Fruit fly (Drosophila melanogaster) whole organism, adult: ENCODE results near the gene CG9702.

ENCODE experiments used
- CG12768 ChIP-seq: fragments of 200-800 bp; sonication (Bioruptor generic); optimal IDR thresholded peaks from 2 replicates; lab custom pipeline; 2017; ENCODE audit warnings: missing biosample characterization, missing genetic modification characterization, mild to moderate bottlenecking, moderate library complexity, missing genetic modification reagents
- kay ChIP-seq: fragments of 200-800 bp; sonication (Bioruptor generic); peaks from one replicate; lab custom pipeline; 2016; ENCODE audit warnings: missing biosample characterization, missing genetic modification characterization, borderline replicate concordance
- ovo ChIP-seq: fragments of 200-800 bp; sonication (Bioruptor generic); optimal IDR thresholded peaks from 2 replicates; lab custom pipeline; 2016; ENCODE audit warnings: missing biosample characterization, missing genetic modification characterization
- toe ChIP-seq: fragments of 200-800 bp; sonication (Bioruptor generic); optimal IDR thresholded peaks from 2 replicates; lab custom pipeline; 2016; ENCODE audit warnings: missing biosample characterization, missing genetic modification characterization

DNA sequence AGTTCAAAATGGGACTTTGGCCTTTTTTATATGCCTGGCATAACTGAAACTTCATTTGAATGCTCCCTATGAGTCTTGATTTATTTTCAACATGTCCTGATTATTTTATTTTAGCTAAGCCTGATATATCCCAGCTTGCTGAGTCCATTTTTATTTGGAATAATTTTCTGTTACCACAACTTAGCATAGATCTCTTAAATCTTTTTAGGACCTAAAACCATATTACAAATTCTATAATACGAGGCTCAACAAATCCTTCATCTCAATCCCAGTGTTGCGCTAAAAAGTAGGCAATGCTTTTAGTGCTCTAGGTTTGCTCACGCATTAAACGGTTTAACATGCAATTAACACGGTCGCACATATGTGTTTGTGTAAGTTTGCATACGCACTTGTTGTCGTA lies 42.6 kb downstream of the CG9702 start, which contains the start of gene CG44954:
- TF ChIP-seq toe (GFP tag; lab: Kevin White, UChicago) (no peak), CG12768 (no peak), ovo (GFP tag; lab: Kevin White, UChicago) (no peak), kay (GFP tag; lab: Kevin White, UChicago) (no peak)
